Worm (Caenorhabditis elegans): Measurements from ENCODE around the gene ZC449.8.

The ZC449.8 gene

ce11 chrX:4969228-4969627 is 46.6 kb upstream of the ZC449.8 start, which contains the start of gene M03F4.6 (continued):
- no peak for TF ChIP-seq attf-3 (GFP tag; conservative IDR thresholded peaks at IDR 0.05)
- TF ChIP-seq cebp-2 (GFP tag; IDR thresholded peaks at IDR 0.05) = 0 out of 2 replicates have a peak, but pooled peaks have one; percentile 73
- no peak for TF ChIP-seq lin-40 (tag; optimal IDR thresholded peaks at IDR 0.05)
- TF ChIP-seq Y56A3A.18 (GFP tag; IDR thresholded peaks at IDR 0.05) = 0 out of 2 replicates have a peak, but pooled peaks have one; percentile 72
- no peak for TF ChIP-seq B0019.2 (GFP tag; conservative IDR thresholded peaks at IDR 0.05)
- TF ChIP-seq hsf-1 (GFP tag; IDR thresholded peaks at IDR 0.05) = no peak
- no peak for TF ChIP-seq B0261.1 (tag; optimal IDR thresholded peaks at IDR 0.05)
- TF ChIP-seq ets-4 (GFP tag; optimal IDR thresholded peaks at IDR 0.05) = no peak
- no peak for TF ChIP-seq ccch-3 (GFP tag; optimal IDR thresholded peaks at IDR 0.05)
- TF ChIP-seq F49E8.2 (tag; optimal IDR thresholded peaks at IDR 0.05; ENCODE audit: insufficient read depth) = no peak
- TF ChIP-seq F23B12.7 (tag; optimal IDR thresholded peaks at IDR 0.05; ENCODE audit: insufficient read depth) = no peak
- TF ChIP-seq ztf-26 (tag; optimal IDR thresholded peaks at IDR 0.05) = peak; percentile 28
- no peak for TF ChIP-seq snpc-4 (GFP tag; optimal IDR thresholded peaks at IDR 0.05)
- TF ChIP-seq snpc-4 (tag; optimal IDR thresholded peaks at IDR 0.05) = no peak
- TF ChIP-seq lin-35 (GFP tag; optimal IDR thresholded peaks at IDR 0.05) = no peak
- no peak for TF ChIP-seq zfh-2 (GFP tag; conservative IDR thresholded peaks at IDR 0.05)
- TF ChIP-seq F39B2.1 (GFP tag; IDR thresholded peaks at IDR 0.05) = no peak
- TF ChIP-seq F57C9.4 (tag; optimal IDR thresholded peaks at IDR 0.05) = no peak
- peak; percentile 28 for TF ChIP-seq tbp1 (GFP tag; optimal IDR thresholded peaks at IDR 0.05)
- TF ChIP-seq lin-54 (GFP tag; optimal IDR thresholded peaks at IDR 0.05) = peak; percentile 9
- no peak for TF ChIP-seq lag-1 (GFP tag; IDR thresholded peaks at IDR 0.05)
- 0 out of 2 replicates have a peak, but pooled peaks have one; percentile 27 for TF ChIP-seq egl-44 (GFP tag; IDR thresholded peaks at IDR 0.05)
- TF ChIP-seq zim-3 (tag; optimal IDR thresholded peaks at IDR 0.05) = peak; percentile 53
- peak; percentile 53; the same call in 1 of the 2 replicates for TF ChIP-seq ekl-4 (GFP tag; IDR thresholded peaks at IDR 0.05)
- TF ChIP-seq sdz-38 (tag; optimal IDR thresholded peaks at IDR 0.05) = no peak
- TF ChIP-seq lsl-1 (GFP tag; optimal IDR thresholded peaks at IDR 0.05) = no peak
- no peak for TF ChIP-seq bed-1 (GFP tag; IDR thresholded peaks at IDR 0.05)
- TF ChIP-seq egrh-3 (GFP tag; IDR thresholded peaks at IDR 0.05) = no peak
- no peak for TF ChIP-seq nhr-80 (tag; optimal IDR thresholded peaks at IDR 0.05)
- TF ChIP-seq nfya-1 (tag; optimal IDR thresholded peaks at IDR 0.05; ENCODE audit: borderline replicate concordance, insufficient read depth) = no peak
- no peak for TF ChIP-seq bed-2 (GFP tag; IDR thresholded peaks at IDR 0.05)
- TF ChIP-seq attf-6 (GFP tag; IDR thresholded peaks at IDR 0.05) = no peak

- TF ChIP-seq cebp-1 (GFP tag; IDR thresholded peaks at IDR 0.05) (no peak), cebp-1 (tag; optimal IDR thresholded peaks at IDR 0.05) (no peak), him-1 (tag; optimal IDR thresholded peaks at IDR 0.05) (no peak), madf-6 (GFP tag; IDR thresholded peaks at IDR 0.05) (no peak), attf-5 (GFP tag; optimal IDR thresholded peaks at IDR 0.05) (no peak), sdz-38 (tag; optimal IDR thresholded peaks at IDR 0.05) (no peak), hlh-26 (GFP tag; conservative IDR thresholded peaks at IDR 0.05) (no peak), unc-130 (GFP tag; optimal IDR thresholded peaks at IDR 0.05) (no peak), madf-10 (tag; optimal IDR thresholded peaks at IDR 0.05) (no peak), pbrm-1 (GFP tag; IDR thresholded peaks at IDR 0.05) (no peak), dox-1 (GFP tag; IDR thresholded peaks at IDR 0.05) (0 out of 2 replicates have a peak, but pooled peaks have one; percentile 28), ama-1 (optimal IDR thresholded peaks at IDR 0.05) (no peak), ama-1 (GFP tag; optimal IDR thresholded peaks at IDR 0.05) (no peak), let-607 (tag; optimal IDR thresholded peaks at IDR 0.05) (peak; percentile 99), hlh-12 (tag; optimal IDR thresholded peaks at IDR 0.05) (no peak), Y95B8A.8 (GFP tag; IDR thresholded peaks at IDR 0.05) (no peak), ztf-26 (tag; optimal IDR thresholded peaks at IDR 0.05) (no peak), lin-54 (GFP tag; optimal IDR thresholded peaks at IDR 0.05) (no peak), F33H1.4 (GFP tag; IDR thresholded peaks at IDR 0.05) (no peak), tbx-9 (tag; optimal IDR thresholded peaks at IDR 0.05; ENCODE audit: borderline replicate concordance) (no peak)
Measured at ce11 chrX:4970863-4971345, 45.0 kb upstream of the ZC449.8 start, which contains the start of gene calu-1. calu-1 (minus strand) TSS chrX:4970913.
